Fruit fly (Drosophila melanogaster): ENCODE measurements around the gene EMC4.

dm6 chr3L:22863367-22864078, 4.5 kb downstream of the EMC4 start, which contains the start of gene CG33169:
- TF ChIP-seq CG8478 (optimal IDR thresholded peaks at IDR 0.05) = no peak
- TF ChIP-seq CTCF (optimal IDR thresholded peaks at IDR 0.05) = peak in 1 of 2 experiments; percentile 53
